Fruit fly (Drosophila melanogaster) whole organism, prepupa: ENCODE results near the gene Targ2.

ENCODE experiments used
- Blimp-1 ChIP-seq: fragments of 200-800 bp; sonication (Bioruptor generic); optimal IDR thresholded peaks from 3 replicates; lab custom pipeline; 2017; ENCODE audit warnings: missing biosample characterization, missing genetic modification characterization, mild to moderate bottlenecking, moderate library complexity, missing genetic modification reagents
- Eip78C ChIP-seq: fragments of 200-800 bp; sonication (Bioruptor generic); peaks from one replicate; lab custom pipeline; 2016; ENCODE audit warnings: missing biosample characterization, missing genetic modification characterization

DNA sequence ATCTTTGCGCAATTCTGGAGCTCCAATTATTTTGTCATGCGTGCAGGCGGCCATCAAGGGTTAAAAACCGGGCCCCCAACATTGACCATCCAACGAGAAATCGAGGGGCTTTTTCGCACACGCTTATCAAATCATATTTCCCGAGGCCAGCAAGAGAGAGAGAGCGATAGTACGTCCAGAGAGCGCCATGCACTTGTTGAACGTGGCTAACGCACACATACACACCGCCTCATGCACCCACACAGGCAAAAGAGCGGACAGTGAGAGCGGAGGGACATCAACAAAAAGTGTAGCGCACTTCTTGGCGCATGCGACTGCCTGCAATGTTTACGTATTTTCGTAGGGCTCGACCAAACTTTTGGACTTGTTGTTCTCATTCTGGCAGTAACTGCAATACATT, 16.5 kb downstream of the Targ2 start:
- TF ChIP-seq Eip78C (GFP tag; lab: Kevin White, UChicago) (no peak), Blimp-1 (no peak)
